Worm (Caenorhabditis elegans): Measurements from ENCODE around the gene Y53C12B.1.

DNA sequence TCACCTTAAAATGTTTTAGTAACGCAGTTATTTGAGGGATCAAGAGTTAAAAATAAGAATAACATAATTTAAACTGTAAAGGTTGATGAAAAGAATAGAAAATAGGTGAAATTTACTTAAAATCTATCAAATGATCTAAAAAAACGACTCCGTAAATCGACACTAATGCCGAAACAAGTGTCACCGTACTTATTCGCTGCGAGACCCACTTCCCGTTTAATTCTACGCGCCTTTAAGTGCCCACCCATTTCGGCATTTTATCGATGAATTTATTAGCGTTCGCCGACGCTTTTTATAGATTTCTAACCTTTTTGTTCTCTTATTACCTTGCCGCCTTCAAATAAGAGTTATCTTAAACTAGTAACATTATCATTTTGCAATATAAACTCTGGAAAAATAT, at the start of gene Y53C12B.1, which contains the start of gene nos-3:
- TF ChIP-seq skn-1 (tag; optimal IDR thresholded peaks at IDR 0.05) (peak; percentile 73), R02D3.7 (tag; optimal IDR thresholded peaks at IDR 0.05) (peak; percentile 96), nhr-28 (tag; optimal IDR thresholded peaks at IDR 0.05) (no peak), ceh-9 (tag; optimal IDR thresholded peaks at IDR 0.05) (no peak), ceh-82 (tag; optimal IDR thresholded peaks at IDR 0.05) (no peak), fos-1 (tag; optimal IDR thresholded peaks at IDR 0.05) (no peak), nfya-1 (tag; optimal IDR thresholded peaks at IDR 0.05; ENCODE audit: insufficient read depth) (peak; percentile 97), elt-1 (tag; optimal IDR thresholded peaks at IDR 0.05) (peak; percentile 54), jun-1 (tag; optimal IDR thresholded peaks at IDR 0.05) (no peak)

Measured in whole organism, L3 larva.